Worm (Caenorhabditis elegans): ENCODE data around the gene C28D4.4.

- TF ChIP-seq aha-1 (tag) = no peak
- no peak for TF ChIP-seq nhr-77 (tag; optimal IDR thresholded peaks at IDR 0.05)
- TF ChIP-seq mdl-1 (tag; optimal IDR thresholded peaks at IDR 0.05) = no peak
- TF ChIP-seq zfp-3 (GFP tag; conservative IDR thresholded peaks at IDR 0.05) = no peak
- no peak for TF ChIP-seq daf-19 (GFP tag; conservative IDR thresholded peaks at IDR 0.05)
- no peak for TF ChIP-seq mxl-2 (GFP tag; conservative IDR thresholded peaks at IDR 0.05)
- TF ChIP-seq snpc-4 (tag; optimal IDR thresholded peaks at IDR 0.05) = no peak
- no peak for TF ChIP-seq R02D3.7 (tag; optimal IDR thresholded peaks at IDR 0.05)
- no peak for TF ChIP-seq aly-2 (tag; optimal IDR thresholded peaks at IDR 0.05)
Observed at ce11 chrIV:9770798-9771197, 26.0 kb upstream of the C28D4.4 start.
